Worm (Caenorhabditis elegans): ENCODE results near the gene vit-1.

Gene vit-1

ce11 chrX:7776509-7777001 is 48.9 kb downstream of the vit-1 start, which contains the start of gene mec-7:
mec-7 (minus strand) TSS chrX:7776689.
- TF ChIP-seq aha-1 (tag) (peak; percentile 93), Y105C5A.15 (GFP tag; IDR thresholded peaks at IDR 0.05) (no peak), zfp-2 (tag; optimal IDR thresholded peaks at IDR 0.05) (no peak), unc-62 (GFP tag; optimal IDR thresholded peaks at IDR 0.05 in 1 of 2) (peak in 1 of 2 experiments; percentile 97), unc-62 (tag; optimal IDR thresholded peaks at IDR 0.05) (no peak), snpc-4 (tag; optimal IDR thresholded peaks at IDR 0.05) (no peak), F37D6.2 (tag; optimal IDR thresholded peaks at IDR 0.05) (no peak)

- TF ChIP-seq F26F4.8 (GFP tag; conservative IDR thresholded peaks at IDR 0.05) = no peak
- TF ChIP-seq madf-5 (GFP tag; IDR thresholded peaks at IDR 0.05) = no peak
Measured at ce11 chrX:7778786-7779185, 51.1 kb downstream of the vit-1 start.

DNA sequence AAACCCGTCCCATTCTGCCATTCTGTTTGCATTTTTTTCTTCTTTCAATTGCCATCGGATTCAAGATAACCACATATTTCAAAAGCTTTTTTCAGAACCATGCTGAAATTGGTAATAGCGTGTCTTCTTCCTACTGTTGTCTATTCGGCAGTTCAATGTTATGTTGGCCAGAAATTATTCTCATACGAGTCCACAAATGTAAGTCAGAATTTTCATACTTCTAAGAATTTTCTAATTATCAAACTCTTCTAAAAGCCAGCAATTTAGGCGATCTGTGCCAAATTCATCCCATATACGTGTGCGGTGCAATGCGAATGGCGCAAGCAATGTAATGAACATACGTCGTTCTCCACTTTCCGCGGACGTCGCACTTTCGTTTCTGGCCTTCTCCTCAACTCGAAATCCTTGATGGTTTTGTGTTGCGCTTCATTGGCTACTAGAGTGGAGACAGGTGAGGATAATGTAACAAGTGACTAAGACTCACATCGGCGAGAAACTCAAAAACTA is 51.9 kb downstream of the vit-1 start, which contains the start of gene ZK154.1:
ZK154.1 (plus strand) TSS at position 51 of the 507 bp plus-strand sequence.
- TF ChIP-seq aha-1 (tag) = peak; percentile 93
- no peak for TF ChIP-seq daf-12 (tag; optimal IDR thresholded peaks at IDR 0.05)
- TF ChIP-seq egl-43 (GFP tag; IDR thresholded peaks at IDR 0.05) = peak; percentile 36; the same call in 1 of the 2 replicates

DNA sequence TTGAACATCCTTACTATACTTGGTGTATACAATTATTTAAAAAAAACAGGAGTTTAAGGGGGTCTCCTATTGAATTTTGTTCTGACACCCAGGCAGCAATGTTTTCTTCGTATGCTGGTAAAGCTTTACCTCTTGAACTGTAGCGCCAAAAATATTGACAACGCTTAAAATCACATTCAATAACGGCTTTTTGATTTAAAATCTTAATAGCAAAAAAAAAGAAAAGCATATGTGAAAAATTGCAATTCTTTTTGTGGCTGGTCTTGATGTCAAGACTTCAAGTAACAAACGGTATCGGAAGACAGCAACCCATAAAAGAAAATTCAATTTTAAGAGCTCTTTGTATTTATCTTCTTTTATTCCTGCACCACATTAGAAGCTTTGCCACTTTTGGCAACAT is 54.1 kb downstream of the vit-1 start:
- no peak for TF ChIP-seq F44E2.7 (GFP tag; IDR thresholded peaks at IDR 0.05)
- peak; percentile 91 for TF ChIP-seq aha-1 (tag)

- TF ChIP-seq saeg-2 (GFP tag; IDR thresholded peaks at IDR 0.05) = no peak
- TF ChIP-seq ces-1 (GFP tag; optimal IDR thresholded peaks at IDR 0.05) = no peak
- TF ChIP-seq dpl-1 (GFP tag; optimal IDR thresholded peaks at IDR 0.05) = peak; percentile 43
- TF ChIP-seq nhr-48 (tag; optimal IDR thresholded peaks at IDR 0.05) = no peak
- TF ChIP-seq hlh-30 (tag; optimal IDR thresholded peaks at IDR 0.05; ENCODE audit: insufficient read depth) = peak; percentile 82
- TF ChIP-seq nhr-102 (tag; optimal IDR thresholded peaks at IDR 0.05) = no peak
- TF ChIP-seq daf-16 (GFP tag; optimal IDR thresholded peaks at IDR 0.05) = no peak
- TF ChIP-seq daf-16 (tag; optimal IDR thresholded peaks at IDR 0.05) = peak; percentile 23
- 0 out of 2 replicates have a peak, but pooled peaks have one; percentile 20 for TF ChIP-seq dmd-6 (GFP tag; IDR thresholded peaks at IDR 0.05)
- TF ChIP-seq unc-62 (GFP tag; optimal IDR thresholded peaks at IDR 0.05 in 1 of 2) = peak in 1 of 2 experiments; percentile 94
- no peak for TF ChIP-seq unc-62 (tag; optimal IDR thresholded peaks at IDR 0.05)
- no peak for TF ChIP-seq fkh-10 (GFP tag; optimal IDR thresholded peaks at IDR 0.05)
- no peak for TF ChIP-seq daf-19 (GFP tag; conservative IDR thresholded peaks at IDR 0.05)
- TF ChIP-seq egl-27 (tag; optimal IDR thresholded peaks at IDR 0.05) = no peak
- TF ChIP-seq nhr-6 (tag; optimal IDR thresholded peaks at IDR 0.05) = peak; percentile 60
- no peak for TF ChIP-seq lim-7 (GFP tag; IDR thresholded peaks at IDR 0.05)
- peak; percentile 44 for TF ChIP-seq hlh-11 (tag; optimal IDR thresholded peaks at IDR 0.05)
- TF ChIP-seq cey-2 (tag; optimal IDR thresholded peaks at IDR 0.05; ENCODE audit: borderline replicate concordance, insufficient read depth) = no peak
- TF ChIP-seq snpc-1.2 (GFP tag; IDR thresholded peaks at IDR 0.05) = no peak
- TF ChIP-seq lin-29 (GFP tag; IDR thresholded peaks at IDR 0.05) = no peak
- peak; percentile 55 for TF ChIP-seq hmg-1.1 (GFP tag; IDR thresholded peaks at IDR 0.05)
- no peak for TF ChIP-seq mxl-2 (GFP tag; conservative IDR thresholded peaks at IDR 0.05)
- TF ChIP-seq skn-1 (tag; optimal IDR thresholded peaks at IDR 0.05) = no peak
- TF ChIP-seq rbr-2 (tag; optimal IDR thresholded peaks at IDR 0.05) = peak; percentile 50
- TF ChIP-seq jun-1 (tag; optimal IDR thresholded peaks at IDR 0.05) = peak; percentile 34
- TF ChIP-seq dve-1 (tag; optimal IDR thresholded peaks at IDR 0.05; ENCODE audit: insufficient read depth) = peak; percentile 58
- TF ChIP-seq lsy-2 (tag; optimal IDR thresholded peaks at IDR 0.05) = peak in 1 of 2 experiments; percentile 63
- peak; percentile 24 for TF ChIP-seq nhr-77 (tag; optimal IDR thresholded peaks at IDR 0.05)
- TF ChIP-seq mxl-3 (GFP tag; optimal IDR thresholded peaks at IDR 0.05) = no peak
- peak; percentile 64 for TF ChIP-seq mes-2 (tag; optimal IDR thresholded peaks at IDR 0.05; ENCODE audit: poor library complexity, severe bottlenecking)
- TF ChIP-seq lir-3 (tag; optimal IDR thresholded peaks at IDR 0.05) = no peak
- no peak for TF ChIP-seq pha-4 (GFP tag; IDR thresholded peaks at IDR 0.05)
- peak; percentile 87 for TF ChIP-seq pha-4 (tag; optimal IDR thresholded peaks at IDR 0.05)
- peak; percentile 33; the same call in 1 of the 2 replicates for TF ChIP-seq egl-43 (GFP tag; IDR thresholded peaks at IDR 0.05)
Measured at ce11 chrX:7782389-7782788, 54.7 kb downstream of the vit-1 start, which contains the start of gene ZK154.4. ZK154.4 (minus strand) TSS chrX:7782415.
